Fruit fly (Drosophila melanogaster): ENCODE measurements around the gene CG4461.

Gene CG4461

dm6 chr3L:9372278-9372975 lies 2.8 kb upstream of the CG4461 start, which contains the start of the genes Hsp67Bc, CG4456 and Hsp22:
TSS of gene Hsp67Bc (minus strand) at chr3L:9372497.
TSS of gene CG4456 (plus strand) at chr3L:9372722.
TSS of gene Hsp22 (plus strand) at chr3L:9372931.
- TF ChIP-seq h (GFP tag; optimal IDR thresholded peaks at IDR 0.05) (no peak), Rel (GFP tag; optimal IDR thresholded peaks at IDR 0.05) (no peak), Rel (tag; optimal IDR thresholded peaks at IDR 0.05) (peak; percentile 5)

dm6 chr3L:9373374-9374004 lies 1.7 kb upstream of the CG4461 start:
- TF ChIP-seq Hr83 (GFP tag; optimal IDR thresholded peaks at IDR 0.05; ENCODE audit: poor library complexity, severe bottlenecking) (peak; percentile 75), sv (GFP tag; optimal IDR thresholded peaks at IDR 0.05) (peak; percentile 53), GATAd (GFP tag; optimal IDR thresholded peaks at IDR 0.05) (no peak), Myc (optimal IDR thresholded peaks at IDR 0.05) (no peak), foxo (GFP tag; optimal IDR thresholded peaks at IDR 0.05) (peak in 1 of 2 experiments; percentile 83), fru (GFP tag; optimal IDR thresholded peaks at IDR 0.05) (peak; percentile 68), CrebA (GFP tag; optimal IDR thresholded peaks at IDR 0.05; ENCODE audit: borderline replicate concordance) (no peak), brk (GFP tag; optimal IDR thresholded peaks at IDR 0.05) (peak; percentile 63), dsf (GFP tag; optimal IDR thresholded peaks at IDR 0.05; ENCODE audit: borderline replicate concordance) (no peak), usp (GFP tag; optimal IDR thresholded peaks at IDR 0.05) (no peak), Hr78 (GFP tag; optimal IDR thresholded peaks at IDR 0.05) (no peak), Rel (GFP tag; optimal IDR thresholded peaks at IDR 0.05) (no peak), Rel (tag; optimal IDR thresholded peaks at IDR 0.05) (peak; percentile 21), Dif (GFP tag; optimal IDR thresholded peaks at IDR 0.05; ENCODE audit: partially characterized antibody) (peak; percentile 96), lola (GFP tag; optimal IDR thresholded peaks at IDR 0.05) (no peak), OdsH (GFP tag; optimal IDR thresholded peaks at IDR 0.05) (peak; percentile 72), CG32264 (GFP tag; optimal IDR thresholded peaks at IDR 0.05) (no peak), psq (GFP tag; optimal IDR thresholded peaks at IDR 0.05) (peak; percentile 47), Sp1 (GFP tag; optimal IDR thresholded peaks at IDR 0.05) (peak; percentile 80), br (GFP tag; optimal IDR thresholded peaks at IDR 0.05) (peak; percentile 40), ey (GFP tag; optimal IDR thresholded peaks at IDR 0.05) (peak; percentile 50), woc (GFP tag; optimal IDR thresholded peaks at IDR 0.05) (peak; percentile 1), rgr (GFP tag; optimal IDR thresholded peaks at IDR 0.05) (peak; percentile 82), tai (GFP tag; optimal IDR thresholded peaks at IDR 0.05) (no peak), Jra (GFP tag; optimal IDR thresholded peaks at IDR 0.05) (peak; percentile 37), dmrt93B (GFP tag; optimal IDR thresholded peaks at IDR 0.05) (peak; percentile 36), CG9705 (GFP tag; optimal IDR thresholded peaks at IDR 0.05) (peak; percentile 51), HLH106 (tag; optimal IDR thresholded peaks at IDR 0.05) (peak; percentile 47), sage (GFP tag; optimal IDR thresholded peaks at IDR 0.05) (peak; percentile 57), Hnf4 (GFP tag; optimal IDR thresholded peaks at IDR 0.05) (peak; percentile 63), dl (GFP tag; optimal IDR thresholded peaks at IDR 0.05; ENCODE audit: insufficient read depth in 1 of 2, partially characterized antibody in 2 of 2) (peak; percentile 87 to 90), Dfd (GFP tag; optimal IDR thresholded peaks at IDR 0.05) (no peak), pan (optimal IDR thresholded peaks at IDR 0.05) (no peak), N (GFP tag; optimal IDR thresholded peaks at IDR 0.05) (no peak), Abd-B (GFP tag; optimal IDR thresholded peaks at IDR 0.05) (no peak), jim (GFP tag; optimal IDR thresholded peaks at IDR 0.05) (no peak), Vsx2 (GFP tag; optimal IDR thresholded peaks at IDR 0.05; ENCODE audit: partially characterized antibody) (no peak), h (GFP tag; optimal IDR thresholded peaks at IDR 0.05) (peak; percentile 77), Mio (GFP tag; optimal IDR thresholded peaks at IDR 0.05) (no peak)

Measured in whole organism, wandering third instar larva.